Fruit fly (Drosophila melanogaster) whole organism, pupa: ENCODE results near the gene CG5500.

Experiments
- CG10348 ChIP-seq: fragments of 200-800 bp; sonication (Bioruptor generic); IDR thresholded peaks from 2 replicates; pipeline ENCODE4 v1.3.6; 2022; ENCODE audit warnings: missing biosample characterization, missing genetic modification characterization
- CG12605 ChIP-seq: fragments of 200-800 bp; sonication (Bioruptor generic); IDR thresholded peaks from 2 replicates; pipeline ENCODE4 v1.3.6; 2022; ENCODE audit warnings: missing biosample characterization, missing genetic modification characterization
- CG13204 ChIP-seq: fragments of 200-800 bp; sonication (Bioruptor generic); optimal IDR thresholded peaks from 2 replicates; lab custom pipeline; 2018; ENCODE audit warnings: missing biosample characterization, mild to moderate bottlenecking, missing genetic modification characterization, moderate library complexity
- CG14655 ChIP-seq: fragments of 200-800 bp; sonication (Bioruptor generic); optimal IDR thresholded peaks from 3 replicates; lab custom pipeline; 2017; ENCODE audit warnings: mild to moderate bottlenecking, missing biosample characterization, missing genetic modification reagents, missing genetic modification characterization
- CG15710 ChIP-seq: fragments of 200-800 bp; sonication (Bioruptor generic); optimal IDR thresholded peaks from 2 replicates; lab custom pipeline; 2018; ENCODE audit warnings: missing biosample characterization, mild to moderate bottlenecking, missing genetic modification characterization, moderate library complexity
- CG17806 ChIP-seq: fragments of 200-800 bp; sonication (Bioruptor generic); optimal IDR thresholded peaks from 2 replicates; lab custom pipeline; 2018; ENCODE audit warnings: missing biosample characterization, mild to moderate bottlenecking, missing genetic modification characterization, moderate library complexity
- CG32121 ChIP-seq: fragments of 200-800 bp; sonication (Bioruptor generic); IDR thresholded peaks from 2 replicates; pipeline ENCODE4 v1.3.6; 2022; ENCODE audit warnings: missing biosample characterization, missing genetic modification characterization
- CG34367 ChIP-seq: fragments of 200-800 bp; sonication (Bioruptor generic); optimal IDR thresholded peaks from 2 replicates; lab custom pipeline; 2018; ENCODE audit warnings: missing biosample characterization, mild to moderate bottlenecking, missing genetic modification characterization
- CG4496 ChIP-seq: fragments of 200-800 bp; sonication (Bioruptor generic); IDR thresholded peaks from 3 replicates; pipeline ENCODE4 v1.3.6; 2022; ENCODE audit warnings: missing biosample characterization, missing genetic modification characterization
- CG8159 ChIP-seq: fragments of 200-800 bp; sonication (Bioruptor generic); optimal IDR thresholded peaks from 3 replicates; lab custom pipeline; 2018; ENCODE audit warnings: missing biosample characterization, mild to moderate bottlenecking, missing genetic modification characterization, moderate library complexity
- CG8301 ChIP-seq: fragments of 200-800 bp; sonication (Bioruptor generic); optimal IDR thresholded peaks from 2 replicates; lab custom pipeline; 2018; ENCODE audit warnings: missing biosample characterization, mild to moderate bottlenecking, missing genetic modification characterization
- CG9948 ChIP-seq: fragments of 200-800 bp; sonication (Bioruptor generic); optimal IDR thresholded peaks from 2 replicates; lab custom pipeline; 2018; ENCODE audit warnings: missing biosample characterization, mild to moderate bottlenecking, missing genetic modification characterization, moderate library complexity
- D1 ChIP-seq: fragments of 200-800 bp; sonication (Bioruptor generic); optimal IDR thresholded peaks from 2 replicates; lab custom pipeline; 2018; ENCODE audit warnings: missing biosample characterization, mild to moderate bottlenecking, missing genetic modification characterization, moderate library complexity
- EcR ChIP-seq: fragments of 200-800 bp; sonication (Bioruptor generic); optimal IDR thresholded peaks from 3 replicates; lab custom pipeline; 2019; ENCODE audit warnings: missing biosample characterization, missing genetic modification characterization, mild to moderate bottlenecking, moderate library complexity, missing genetic modification reagents
- Ets98B ChIP-seq: fragments of 200-800 bp; sonication (Bioruptor generic); IDR thresholded peaks from 2 replicates; pipeline ENCODE4 v1.3.6; 2022; ENCODE audit warnings: missing biosample characterization, missing genetic modification characterization
- Pif1A ChIP-seq: fragments of 200-800 bp; sonication (Bioruptor generic); optimal IDR thresholded peaks from 3 replicates; lab custom pipeline; 2016; ENCODE audit warnings: missing biosample characterization, missing genetic modification characterization
- Pif1B ChIP-seq: fragments of 200-800 bp; sonication (Bioruptor generic); optimal IDR thresholded peaks from 3 replicates; lab custom pipeline; 2016; ENCODE audit warnings: missing biosample characterization, missing genetic modification characterization
- Snoo ChIP-seq: fragments of 200-800 bp; sonication (Bioruptor generic); optimal IDR thresholded peaks from 3 replicates; lab custom pipeline; 2017; ENCODE audit warnings: missing biosample characterization, mild to moderate bottlenecking, missing genetic modification characterization, inconsistent platforms
- fd96Ca ChIP-seq: fragments of 200-800 bp; sonication (Bioruptor generic); IDR thresholded peaks from 3 replicates; pipeline ENCODE4 v1.3.6; 2022; ENCODE audit warnings: missing biosample characterization, missing genetic modification characterization
- gl ChIP-seq: fragments of 200-800 bp; sonication (Bioruptor generic); optimal IDR thresholded peaks from 2 replicates; lab custom pipeline; 2018; ENCODE audit warnings: missing biosample characterization, mild to moderate bottlenecking, missing genetic modification characterization
- rn ChIP-seq: fragments of 200-800 bp; sonication (Bioruptor generic); IDR thresholded peaks from 2 replicates; pipeline ENCODE4 v1.3.6; 2022; ENCODE audit warnings: missing biosample characterization, missing genetic modification characterization

CG5500 gene

dm6 chr3R:26918857-26919256 lies 42.4 kb downstream of the CG5500 start:
- no peak for TF ChIP-seq Snoo
- no peak for TF ChIP-seq Pif1B (GFP tag; lab: Kevin White, UChicago)
- no peak for TF ChIP-seq CG13204 (GFP tag; lab: Kevin White, UChicago)
- TF ChIP-seq D1 (tag; lab: Kevin White, UChicago): no peak
- no peak for TF ChIP-seq CG34367 (tag; lab: Kevin White, UChicago)
- no peak for TF ChIP-seq CG9948 (tag; lab: Kevin White, UChicago)
- no peak for TF ChIP-seq fd96Ca (GFP tag; lab: Robert Waterston, UW)

DNA sequence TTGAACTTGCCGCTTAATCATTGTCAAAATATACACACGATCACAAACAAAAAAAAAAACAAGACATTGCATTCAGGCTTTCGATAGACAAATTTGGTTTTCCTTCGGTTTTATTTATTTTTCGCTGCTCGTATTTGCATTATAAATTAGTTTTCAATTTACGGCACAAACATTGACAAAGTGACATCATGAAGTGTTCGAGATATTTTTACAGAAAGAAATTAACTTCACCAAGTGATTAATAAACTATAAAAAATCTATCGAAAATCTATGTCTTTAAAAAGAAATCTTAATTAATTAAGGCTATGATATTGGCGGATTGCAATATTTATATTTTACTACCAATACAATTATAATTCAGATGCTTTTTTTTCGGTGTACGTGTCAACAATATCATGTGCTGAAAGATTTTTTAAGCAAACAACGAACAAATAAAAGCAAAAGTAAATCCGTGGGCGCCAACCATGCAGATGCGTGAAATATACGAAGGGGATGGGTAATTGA lies 47.5 kb downstream of the CG5500 start:
- peak; percentile 11 for TF ChIP-seq Pif1A (GFP tag; lab: Kevin White, UChicago)
- no peak for TF ChIP-seq CG12605
- no peak for TF ChIP-seq D1 (tag; lab: Kevin White, UChicago)
- peak; percentile 18 for TF ChIP-seq Snoo
- peak; percentile 30 for TF ChIP-seq CG14655 (GFP tag; lab: Kevin White, UChicago)
- TF ChIP-seq EcR (GFP tag; lab: Kevin White, UChicago): no peak
- TF ChIP-seq CG32121 (GFP tag; lab: Robert Waterston, UW): no peak
- TF ChIP-seq CG4496: no peak

DNA sequence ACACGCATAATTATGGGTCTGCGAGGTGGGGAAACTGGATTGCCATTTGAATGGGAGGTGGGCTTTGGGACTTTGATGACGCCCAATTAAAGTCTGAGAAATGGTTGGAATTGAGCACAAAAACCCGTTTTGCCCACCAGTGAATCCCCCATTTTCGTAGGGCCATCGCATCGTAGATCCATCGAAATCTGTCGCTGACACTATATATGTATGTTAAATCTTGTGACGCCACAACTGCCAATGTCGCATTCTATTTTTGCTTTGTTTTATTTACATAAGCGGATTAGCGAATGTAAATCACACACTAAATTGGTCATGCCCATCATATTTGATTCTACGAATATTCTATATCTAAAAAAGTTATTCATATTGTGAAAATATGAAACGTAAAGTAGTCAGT lies 50.0 kb downstream of the CG5500 start:
- TF ChIP-seq rn (GFP tag; lab: Robert Waterston, UW) (no peak), CG4496 (no peak), CG14655 (GFP tag; lab: Kevin White, UChicago) (no peak), CG10348 (GFP tag; lab: Robert Waterston, UW) (no peak), fd96Ca (GFP tag; lab: Robert Waterston, UW) (no peak), CG9948 (tag; lab: Kevin White, UChicago) (no peak), Ets98B (GFP tag; lab: Robert Waterston, UW) (no peak)
- TF ChIP-seq, all 21 proteins: peak for 0

dm6 chr3R:26928424-26928823 lies 52.0 kb downstream of the CG5500 start:
- peak; percentile 76 for TF ChIP-seq gl
- TF ChIP-seq Pif1A (GFP tag; lab: Kevin White, UChicago): peak; percentile 86
- peak; percentile 89 for TF ChIP-seq Snoo
- peak; percentile 86 for TF ChIP-seq CG8159 (tag; lab: Kevin White, UChicago)
- no peak for TF ChIP-seq EcR (GFP tag; lab: Kevin White, UChicago)
- peak; percentile 90 for TF ChIP-seq CG14655 (GFP tag; lab: Kevin White, UChicago)
- TF ChIP-seq CG10348 (GFP tag; lab: Robert Waterston, UW): peak; percentile 67
- peak; percentile 79 for TF ChIP-seq CG13204 (GFP tag; lab: Kevin White, UChicago)
- peak; percentile 80 for TF ChIP-seq rn (GFP tag; lab: Robert Waterston, UW)
- TF ChIP-seq Ets98B (GFP tag; lab: Robert Waterston, UW): peak; percentile 88
- TF ChIP-seq CG15710 (tag; lab: Kevin White, UChicago): peak; percentile 90
- TF ChIP-seq CG12605: peak; percentile 92
- TF ChIP-seq Pif1B (GFP tag; lab: Kevin White, UChicago): peak; percentile 95
- TF ChIP-seq CG9948 (tag; lab: Kevin White, UChicago): peak; percentile 83
- TF ChIP-seq CG34367 (tag; lab: Kevin White, UChicago): peak; percentile 86
- peak; percentile 95 for TF ChIP-seq CG4496
- TF ChIP-seq CG32121 (GFP tag; lab: Robert Waterston, UW): peak; percentile 92
- TF ChIP-seq CG17806 (tag; lab: Kevin White, UChicago): peak; percentile 78
- TF ChIP-seq D1 (tag; lab: Kevin White, UChicago): peak; percentile 12
- TF ChIP-seq fd96Ca (GFP tag; lab: Robert Waterston, UW): peak; percentile 85
- peak; percentile 84 for TF ChIP-seq CG8301 (tag; lab: Kevin White, UChicago)
